Fruit fly (Drosophila melanogaster): ENCODE measurements around the gene Fhos.

The Fhos gene

DNA sequence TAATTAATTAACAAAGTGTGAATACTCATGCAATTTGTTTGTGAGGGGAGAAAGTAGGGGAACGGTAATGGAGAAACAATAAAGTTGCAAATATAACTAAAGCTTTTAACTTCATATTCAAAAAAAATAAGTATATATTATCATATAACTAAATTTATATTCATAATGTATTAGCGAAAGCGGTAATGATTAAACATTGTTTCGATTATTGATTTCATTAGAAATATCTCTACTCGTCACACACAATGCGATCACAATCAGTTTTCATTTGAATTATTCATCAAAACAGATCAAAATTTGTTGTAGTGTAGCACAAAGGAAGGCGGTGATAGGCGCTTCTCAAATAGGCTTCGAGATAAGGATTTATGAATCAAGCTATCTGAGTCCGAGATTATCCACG, 2.3 kb downstream of the Fhos start, which contains the start of gene CG6576:
Gene CG6576, plus strand, starts transcription at position 301 of the 400 bp plus-strand sequence.
- no peak for TF ChIP-seq gem (tag; optimal IDR thresholded peaks at IDR 0.05)
- no peak for TF ChIP-seq hkb (optimal IDR thresholded peaks at IDR 0.05)
- TF ChIP-seq hkb (GFP tag; IDR thresholded peaks at IDR 0.05), result no peak
- TF ChIP-seq trh (GFP tag; optimal IDR thresholded peaks at IDR 0.05), result no peak
- no peak for TF ChIP-seq Chrac-16 (GFP tag; optimal IDR thresholded peaks at IDR 0.05)
- no peak for TF ChIP-seq B-H2 (GFP tag; optimal IDR thresholded peaks at IDR 0.05)
- no peak for TF ChIP-seq jing (GFP tag; optimal IDR thresholded peaks at IDR 0.05)
- TF ChIP-seq amos (GFP tag; IDR thresholded peaks at IDR 0.05; ENCODE audit: partially characterized antibody), result no peak
- no peak for TF ChIP-seq unpg (GFP tag; optimal IDR thresholded peaks at IDR 0.05)
- no peak for TF ChIP-seq ftz-f1 (GFP tag; optimal IDR thresholded peaks at IDR 0.05)
- no peak for TF ChIP-seq sr (GFP tag; IDR thresholded peaks at IDR 0.05)

- TF ChIP-seq Ssrp (tag; optimal IDR thresholded peaks at IDR 0.05), result peak; percentile 46
- TF ChIP-seq sna (GFP tag; IDR thresholded peaks at IDR 0.05; ENCODE audit: partially characterized antibody), result no peak
- TF ChIP-seq Mes4 (GFP tag; optimal IDR thresholded peaks at IDR 0.05), result peak; percentile 6
- TF ChIP-seq Ets65A (GFP tag), result no peak
- peak; percentile 57; the same call in 2 of the 3 replicates for TF ChIP-seq CG14860 (GFP tag; IDR thresholded peaks at IDR 0.05; ENCODE audit: partially characterized antibody)
- TF ChIP-seq CG4730 (GFP tag; IDR thresholded peaks at IDR 0.05), result peak; percentile 21; the same call in 1 of the 2 replicates
- TF ChIP-seq CG1603 (tag; optimal IDR thresholded peaks at IDR 0.05), result peak; percentile 21
- TF ChIP-seq chinmo (GFP tag; IDR thresholded peaks at IDR 0.05; ENCODE audit: partially characterized antibody), result peak; percentile 94; the same call in 3 of the 4 replicates
- no peak for TF ChIP-seq hkb (optimal IDR thresholded peaks at IDR 0.05)
- 0 out of 2 replicates have a peak, but pooled peaks have one; percentile 28 for TF ChIP-seq hkb (GFP tag; IDR thresholded peaks at IDR 0.05)
- peak; percentile 57 for TF ChIP-seq Rfx (GFP tag; IDR thresholded peaks at IDR 0.05)
- peak; percentile 74 for TF ChIP-seq CG14441 (GFP tag; IDR thresholded peaks at IDR 0.05)
- TF ChIP-seq CG17385 (GFP tag; optimal IDR thresholded peaks at IDR 0.05), result peak; percentile 54
- peak; percentile 53 for TF ChIP-seq CG15269 (tag; optimal IDR thresholded peaks at IDR 0.05)
- TF ChIP-seq CG15479 (GFP tag; optimal IDR thresholded peaks at IDR 0.05), result no peak
- TF ChIP-seq ap (GFP tag; IDR thresholded peaks at IDR 0.05), result peak; percentile 38; the same call in 1 of the 2 replicates
- peak; percentile 96 for TF ChIP-seq sr (GFP tag; IDR thresholded peaks at IDR 0.05)
- TF ChIP-seq shn (GFP tag; optimal IDR thresholded peaks at IDR 0.05), result peak; percentile 3
- TF ChIP-seq NFAT (GFP tag; IDR thresholded peaks at IDR 0.05), result peak; percentile 41; the same call in 1 of the 2 replicates
- peak; percentile 91 for TF ChIP-seq tna (GFP tag; IDR thresholded peaks at IDR 0.05; ENCODE audit: partially characterized antibody)
- 0 out of 2 replicates have a peak, but pooled peaks have one; percentile 46 for TF ChIP-seq CG17328 (GFP tag; IDR thresholded peaks at IDR 0.05)
- TF ChIP-seq CG3065 (GFP tag; optimal IDR thresholded peaks at IDR 0.05), result no peak
- TF ChIP-seq Atf6 (GFP tag; IDR thresholded peaks at IDR 0.05), result peak; percentile 65; the same call in 1 of the 2 replicates
- peak; percentile 4 for TF ChIP-seq phol (tag; optimal IDR thresholded peaks at IDR 0.05)
- peak; percentile 16 for TF ChIP-seq cwo (GFP tag; optimal IDR thresholded peaks at IDR 0.05)
- TF ChIP-seq E2f2 (GFP tag; IDR thresholded peaks at IDR 0.05), result peak; percentile 38; the same call in 1 of the 2 replicates
- 0 out of 2 replicates have a peak, but pooled peaks have one; percentile 19 for TF ChIP-seq CG14667 (GFP tag; IDR thresholded peaks at IDR 0.05)
- peak; percentile 64 for TF ChIP-seq so (GFP tag; IDR thresholded peaks at IDR 0.05)
- peak; percentile 49 for TF ChIP-seq CG13424 (tag; optimal IDR thresholded peaks at IDR 0.05)
- peak; percentile 67; the same call in 1 of the 2 replicates for TF ChIP-seq stc (GFP tag; IDR thresholded peaks at IDR 0.05)
- peak; percentile 62 for TF ChIP-seq H2.0 (GFP tag; IDR thresholded peaks at IDR 0.05)
- peak; percentile 39 for TF ChIP-seq Hsf (GFP tag; optimal IDR thresholded peaks at IDR 0.05)
- peak in 1 of 2 experiments; percentile 46 for TF ChIP-seq bsh (GFP tag; optimal IDR thresholded peaks at IDR 0.05)
- peak; percentile 33 for TF ChIP-seq ewg (GFP tag; optimal IDR thresholded peaks at IDR 0.05)
- TF ChIP-seq Poxn (GFP tag; IDR thresholded peaks at IDR 0.05), result no peak
- TF ChIP-seq kni (GFP tag; optimal IDR thresholded peaks at IDR 0.05), result no peak
- TF ChIP-seq dmrt99B (tag; optimal IDR thresholded peaks at IDR 0.05), result no peak
- TF ChIP-seq Vsx1 (GFP tag; optimal IDR thresholded peaks at IDR 0.05), result no peak
- no peak for TF ChIP-seq tap (tag; optimal IDR thresholded peaks at IDR 0.05)
- peak; percentile 64 for TF ChIP-seq NfI (GFP tag; optimal IDR thresholded peaks at IDR 0.05)
Observed at dm6 chr3L:8763037-8763454, 9.6 kb downstream of the Fhos start.

All from whole organism, embryonic.